Fruit fly (Drosophila melanogaster) whole organism, embryonic: ENCODE results near the gene p23.
"Not testable (repeated sequence)": the region's sequence is repeated elsewhere in the genome, so short reads cannot be mapped to it uniquely, and the experiment has no call there.

Source experiments
- CG17186 ChIP-seq: fragments of 200-800 bp; sonication (Bioruptor generic); optimal IDR thresholded peaks from 3 replicates; lab custom pipeline; 2017; ENCODE audit warnings: missing biosample characterization, missing genetic modification reagents, missing genetic modification characterization
- Ets65A ChIP-seq: fragments of 200-800 bp; sonication (Bioruptor generic); peaks from one replicate; lab custom pipeline; 2016; ENCODE audit warnings: missing biosample characterization, missing genetic modification characterization

DNA sequence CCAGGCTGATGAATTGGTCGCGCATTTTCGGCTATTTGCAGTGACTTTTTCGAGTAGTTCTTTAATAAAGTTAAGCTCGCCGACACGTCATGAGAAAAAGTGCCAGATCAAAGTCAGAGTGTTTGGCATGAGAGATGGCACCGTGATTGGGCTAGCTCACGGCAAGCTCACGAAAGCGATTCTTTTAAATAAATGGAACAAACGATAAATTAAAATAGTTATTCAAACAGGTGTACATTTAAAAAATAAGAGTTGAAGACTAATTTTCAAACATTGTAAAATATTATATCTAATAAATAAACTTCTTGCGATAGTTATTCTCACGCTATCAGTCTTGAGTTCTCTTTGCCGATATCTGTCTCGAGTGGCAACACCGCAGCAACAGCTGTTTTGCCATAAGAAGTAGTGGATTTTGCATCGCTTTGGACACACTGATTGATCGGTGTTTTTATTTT, 15.0 kb downstream of the p23 start, which contains the start of the genes Unc-115b, p24-2 and CG32939:
- not testable (repeated sequence) for TF ChIP-seq Ets65A, CG17186 (GFP tag; lab: Kevin White, UChicago)
